Worm (Caenorhabditis elegans): ENCODE results near the gene jkk-1.
A peak's percentile ranks its signal among the peaks of the same experiment; 100 is the strongest.

jkk-1 gene

ce11 chrX:5387629-5388028 lies 19.4 kb downstream of the jkk-1 start:
- TF ChIP-seq syd-9 (tag; optimal IDR thresholded peaks at IDR 0.05), result no peak
- TF ChIP-seq nhr-232 (tag; optimal IDR thresholded peaks at IDR 0.05), result no peak
- no peak for TF ChIP-seq fax-1 (tag; optimal IDR thresholded peaks at IDR 0.05)
- no peak for TF ChIP-seq pag-3 (tag; optimal IDR thresholded peaks at IDR 0.05; ENCODE audit: borderline replicate concordance)
- TF ChIP-seq hlh-13 (GFP tag; optimal IDR thresholded peaks at IDR 0.05), result no peak

ce11 chrX:5397300-5397699 lies 29.0 kb downstream of the jkk-1 start, which contains the start of gene C03F11.2:
TSS of gene C03F11.2 (minus strand) at chrX:5397400.
- TF ChIP-seq pag-3 (tag; optimal IDR thresholded peaks at IDR 0.05; ENCODE audit: borderline replicate concordance) (no peak), unc-42 (tag; optimal IDR thresholded peaks at IDR 0.05) (no peak), ama-1 (optimal IDR thresholded peaks at IDR 0.05) (no peak), syd-9 (tag; optimal IDR thresholded peaks at IDR 0.05) (no peak), ceh-2 (tag; optimal IDR thresholded peaks at IDR 0.05) (no peak), ceh-18 (tag; optimal IDR thresholded peaks at IDR 0.05) (no peak), dmd-4 (tag; optimal IDR thresholded peaks at IDR 0.05; ENCODE audit: borderline replicate concordance) (no peak), unc-86 (tag; optimal IDR thresholded peaks at IDR 0.05) (no peak), dve-1 (tag; optimal IDR thresholded peaks at IDR 0.05) (no peak), zip-5 (tag; optimal IDR thresholded peaks at IDR 0.05) (no peak), ceh-31 (tag; optimal IDR thresholded peaks at IDR 0.05) (no peak), elt-4 (tag; optimal IDR thresholded peaks at IDR 0.05) (no peak), che-1 (tag; optimal IDR thresholded peaks at IDR 0.05) (no peak), sdc-2 (tag; optimal IDR thresholded peaks at IDR 0.05) (no peak), pax-1 (tag; optimal IDR thresholded peaks at IDR 0.05) (no peak), elt-2 (tag; optimal IDR thresholded peaks at IDR 0.05) (no peak), madf-2 (tag; optimal IDR thresholded peaks at IDR 0.05) (no peak), sox-2 (GFP tag; IDR thresholded peaks at IDR 0.05) (no peak), ceh-45 (GFP tag; IDR thresholded peaks at IDR 0.05) (no peak), ceh-24 (tag; optimal IDR thresholded peaks at IDR 0.05) (no peak)

- TF ChIP-seq elt-2 (tag; optimal IDR thresholded peaks at IDR 0.05) (peak; percentile 61), pqm-1 (tag; optimal IDR thresholded peaks at IDR 0.05) (no peak)
Measured at ce11 chrX:5400524-5400923, 32.3 kb downstream of the jkk-1 start, which contains the start of gene scav-1. TSS of gene scav-1 (minus strand) at chrX:5400584.

- TF ChIP-seq ceh-22 (tag; optimal IDR thresholded peaks at IDR 0.05) (no peak), odd-2 (tag; optimal IDR thresholded peaks at IDR 0.05) (no peak), ets-4 (tag; optimal IDR thresholded peaks at IDR 0.05) (no peak), Y22D7AL.16 (tag; optimal IDR thresholded peaks at IDR 0.05) (no peak)
Measured at ce11 chrX:5406345-5406744, 38.1 kb downstream of the jkk-1 start, which contains the start of gene C03F11.4. TSS of gene C03F11.4 (minus strand) at chrX:5406445.

- TF ChIP-seq lin-11 (tag; optimal IDR thresholded peaks at IDR 0.05), result no peak
- peak; percentile 3 for TF ChIP-seq ceh-18 (tag; optimal IDR thresholded peaks at IDR 0.05)
- TF ChIP-seq ceh-45 (GFP tag; IDR thresholded peaks at IDR 0.05), result no peak
- TF ChIP-seq pat-9 (tag; optimal IDR thresholded peaks at IDR 0.05), result peak; percentile 37
- TF ChIP-seq pha-4 (tag; optimal IDR thresholded peaks at IDR 0.05), result no peak
- peak; percentile 31 for TF ChIP-seq zip-5 (tag; optimal IDR thresholded peaks at IDR 0.05)
- no peak for TF ChIP-seq C08G9.2 (tag; optimal IDR thresholded peaks at IDR 0.05)
- no peak for TF ChIP-seq ceh-48 (tag; optimal IDR thresholded peaks at IDR 0.05)
- TF ChIP-seq elt-4 (tag; optimal IDR thresholded peaks at IDR 0.05), result no peak
- TF ChIP-seq ets-4 (tag; optimal IDR thresholded peaks at IDR 0.05), result no peak
- TF ChIP-seq ceh-19 (GFP tag; optimal IDR thresholded peaks at IDR 0.05), result no peak
- TF ChIP-seq Y22D7AL.16 (tag; optimal IDR thresholded peaks at IDR 0.05), result peak; percentile 4
- peak; percentile 31 for TF ChIP-seq madf-2 (tag; optimal IDR thresholded peaks at IDR 0.05)
- TF ChIP-seq tbx-7 (tag; optimal IDR thresholded peaks at IDR 0.05), result no peak
- TF ChIP-seq che-1 (tag; optimal IDR thresholded peaks at IDR 0.05), result peak; percentile 35
- TF ChIP-seq unc-86 (tag; optimal IDR thresholded peaks at IDR 0.05), result peak; percentile 4
- no peak for TF ChIP-seq mec-3 (tag; optimal IDR thresholded peaks at IDR 0.05; ENCODE audit: borderline replicate concordance)
- TF ChIP-seq hlh-30 (tag; optimal IDR thresholded peaks at IDR 0.05; ENCODE audit: insufficient read depth), result no peak
- no peak for TF ChIP-seq pqm-1 (tag; optimal IDR thresholded peaks at IDR 0.05)
- TF ChIP-seq ceh-22 (tag; optimal IDR thresholded peaks at IDR 0.05), result no peak
- no peak for TF ChIP-seq unc-55 (GFP tag; optimal IDR thresholded peaks at IDR 0.05)
- TF ChIP-seq ahr-1 (tag; optimal IDR thresholded peaks at IDR 0.05), result no peak
- peak; percentile 65 for TF ChIP-seq sdc-2 (tag; optimal IDR thresholded peaks at IDR 0.05)
- peak; percentile 17 for TF ChIP-seq ceh-34 (tag; optimal IDR thresholded peaks at IDR 0.05)
- TF ChIP-seq nhr-11 (tag; optimal IDR thresholded peaks at IDR 0.05), result no peak
- no peak for TF ChIP-seq eyg-1 (tag; optimal IDR thresholded peaks at IDR 0.05)
- peak; percentile 18 for TF ChIP-seq ceh-14 (tag; optimal IDR thresholded peaks at IDR 0.05)
- TF ChIP-seq ttx-3 (tag; optimal IDR thresholded peaks at IDR 0.05), result no peak
- no peak for TF ChIP-seq dmd-4 (tag; optimal IDR thresholded peaks at IDR 0.05; ENCODE audit: borderline replicate concordance)
- no peak for TF ChIP-seq ceh-24 (tag; optimal IDR thresholded peaks at IDR 0.05)
Measured at ce11 chrX:5407271-5407670, 39.0 kb downstream of the jkk-1 start.
